Fruit fly (Drosophila melanogaster): Measurements from ENCODE around the gene knk.

The knk gene

DNA sequence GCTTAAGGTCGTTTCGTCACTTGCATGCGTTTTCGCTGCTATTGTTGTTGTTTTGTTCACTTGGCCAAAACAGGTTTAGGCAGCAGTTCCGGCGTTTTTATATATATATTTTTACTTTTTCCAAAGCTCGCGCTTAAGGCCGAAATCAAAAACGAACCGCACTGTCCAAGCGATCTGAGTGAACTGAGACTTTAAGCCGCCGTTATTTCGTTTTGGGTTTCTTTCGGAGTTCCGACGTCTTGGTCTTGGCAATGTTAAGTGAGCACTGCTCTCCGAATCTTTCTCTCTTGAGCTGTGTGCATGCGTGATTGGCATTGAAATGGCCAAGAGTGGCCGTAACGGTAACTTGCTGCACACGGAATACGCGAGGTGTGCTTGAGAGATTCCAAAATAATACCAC is at the start of gene knk:
Gene knk, minus strand, starts transcription at position 188 of the 400 bp plus-strand sequence.
- TF ChIP-seq Myc (optimal IDR thresholded peaks at IDR 0.05) (no peak), h (optimal IDR thresholded peaks at IDR 0.05) (no peak), ttk (optimal IDR thresholded peaks at IDR 0.05) (no peak)

DNA sequence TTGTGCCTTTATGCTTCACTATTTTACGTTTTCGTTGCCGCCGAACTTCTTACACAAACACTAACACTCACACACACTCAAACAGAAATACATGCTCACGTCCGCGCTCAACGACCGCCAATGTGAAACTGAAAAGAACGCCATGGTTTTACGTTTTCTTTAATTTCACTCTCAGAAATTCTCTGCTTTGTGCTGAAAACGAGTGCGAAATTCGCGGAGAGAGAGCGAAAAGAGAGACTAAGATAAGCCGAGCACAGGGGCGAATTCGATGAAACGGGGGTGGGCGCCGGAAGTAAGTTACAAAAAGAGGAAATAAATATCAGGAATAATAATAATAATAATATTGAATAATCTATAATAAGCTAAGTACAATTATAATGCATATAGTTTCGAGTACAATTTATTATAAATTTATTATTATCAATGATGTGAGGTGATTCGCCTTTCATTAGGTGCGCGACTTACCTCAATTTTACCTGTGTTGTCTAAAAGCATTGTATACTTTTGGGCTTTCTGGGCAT is 45.0 kb upstream of the knk start, which contains the start of gene Best1:
Gene Best1, minus strand, starts transcription at position 132 of the 521 bp plus-strand sequence.
- TF ChIP-seq Myc (optimal IDR thresholded peaks at IDR 0.05) (no peak), ttk (optimal IDR thresholded peaks at IDR 0.05) (no peak), insv (optimal IDR thresholded peaks at IDR 0.05) (no peak), psq (optimal IDR thresholded peaks at IDR 0.05) (no peak), h (optimal IDR thresholded peaks at IDR 0.05) (no peak), Sin3A (optimal IDR thresholded peaks at IDR 0.05) (no peak)

DNA sequence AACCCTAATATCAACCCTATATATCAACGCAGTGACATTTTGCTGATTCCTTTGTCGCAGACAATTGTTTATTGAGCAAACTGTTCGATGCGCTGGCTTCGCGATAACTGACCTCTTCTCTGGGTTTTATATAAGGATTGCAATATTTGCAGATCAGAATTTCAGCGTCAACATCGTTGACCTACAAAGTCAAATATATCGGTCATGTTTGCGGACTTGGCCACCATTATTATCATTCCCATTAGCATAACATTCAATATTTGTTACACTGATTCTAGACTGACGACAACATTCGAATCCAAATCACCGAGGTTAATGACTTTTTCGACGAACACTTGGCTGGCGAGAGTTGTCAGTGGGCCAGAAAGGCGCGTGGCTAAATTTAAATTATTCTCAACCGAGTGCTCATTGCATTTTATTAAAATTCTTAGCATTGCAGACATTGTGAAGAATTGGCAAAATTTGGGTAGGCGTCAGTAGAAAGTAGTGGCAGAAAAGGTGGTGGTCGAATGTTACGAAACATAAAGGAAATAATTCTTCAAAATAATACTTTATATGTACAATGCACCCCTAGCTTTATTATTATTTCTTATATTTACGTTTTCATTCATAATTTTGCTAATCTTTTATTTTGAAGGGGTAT is 43.8 kb upstream of the knk start:
- TF ChIP-seq h (optimal IDR thresholded peaks at IDR 0.05) = no peak
- TF ChIP-seq Sin3A (optimal IDR thresholded peaks at IDR 0.05) = no peak
- no peak for TF ChIP-seq Myc (optimal IDR thresholded peaks at IDR 0.05)
- TF ChIP-seq insv (optimal IDR thresholded peaks at IDR 0.05) = no peak
- TF ChIP-seq ttk (optimal IDR thresholded peaks at IDR 0.05) = no peak
- no peak for TF ChIP-seq psq (optimal IDR thresholded peaks at IDR 0.05)

DNA sequence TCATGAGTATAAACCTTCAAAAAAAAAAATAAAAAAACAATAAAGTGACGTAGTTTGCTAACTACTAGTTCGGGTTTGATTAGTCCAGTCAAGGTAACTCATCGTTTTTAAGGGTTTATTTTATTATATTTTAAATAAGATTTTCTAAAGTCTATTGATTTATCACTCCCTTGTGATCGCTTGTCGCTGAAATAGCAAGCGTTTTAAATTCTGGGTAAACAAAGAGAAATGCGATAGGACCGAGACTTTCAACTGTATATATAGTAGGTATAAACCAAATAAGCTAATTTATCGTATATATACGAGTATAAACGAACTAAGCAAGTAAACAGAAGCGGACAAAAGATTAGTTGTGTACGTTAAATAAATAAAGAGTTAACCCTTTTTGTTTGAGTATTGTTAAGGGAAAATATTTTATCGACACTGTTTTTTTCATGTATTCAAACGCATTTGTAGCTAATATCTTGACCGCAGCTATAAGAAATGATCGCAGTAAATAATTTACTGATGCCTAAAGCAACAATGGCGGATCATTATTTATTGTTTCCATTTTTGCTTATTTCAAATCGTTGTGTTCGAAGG is 43.1 kb upstream of the knk start:
- TF ChIP-seq Myc (optimal IDR thresholded peaks at IDR 0.05) (no peak), ttk (optimal IDR thresholded peaks at IDR 0.05) (no peak), Sin3A (optimal IDR thresholded peaks at IDR 0.05) (no peak), insv (optimal IDR thresholded peaks at IDR 0.05) (no peak), h (optimal IDR thresholded peaks at IDR 0.05) (no peak), psq (optimal IDR thresholded peaks at IDR 0.05) (no peak)

DNA sequence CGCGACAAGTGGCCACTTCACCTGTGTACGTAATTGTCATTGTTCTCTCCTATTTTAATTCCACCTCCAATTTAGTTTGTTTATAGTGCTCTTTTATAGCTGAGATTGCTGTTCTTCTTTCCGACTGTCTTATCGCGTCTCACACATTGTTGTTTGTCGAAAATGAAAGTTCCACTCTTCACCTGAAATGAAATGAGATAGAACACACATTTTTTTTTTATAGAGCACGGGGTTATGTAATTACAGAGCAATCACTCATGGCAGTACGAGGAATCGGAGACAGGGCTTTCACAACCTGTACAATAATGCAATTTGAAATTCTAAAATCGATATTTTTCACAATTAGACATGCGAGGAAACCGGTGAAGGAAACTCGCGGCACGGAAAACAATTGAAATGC is 41.8 kb upstream of the knk start:
- no peak for TF ChIP-seq ttk (optimal IDR thresholded peaks at IDR 0.05)
- no peak for TF ChIP-seq insv (optimal IDR thresholded peaks at IDR 0.05)
- TF ChIP-seq Sin3A (optimal IDR thresholded peaks at IDR 0.05) = no peak
- no peak for TF ChIP-seq h (optimal IDR thresholded peaks at IDR 0.05)
- TF ChIP-seq psq (optimal IDR thresholded peaks at IDR 0.05) = no peak
- no peak for TF ChIP-seq Myc (optimal IDR thresholded peaks at IDR 0.05)

DNA sequence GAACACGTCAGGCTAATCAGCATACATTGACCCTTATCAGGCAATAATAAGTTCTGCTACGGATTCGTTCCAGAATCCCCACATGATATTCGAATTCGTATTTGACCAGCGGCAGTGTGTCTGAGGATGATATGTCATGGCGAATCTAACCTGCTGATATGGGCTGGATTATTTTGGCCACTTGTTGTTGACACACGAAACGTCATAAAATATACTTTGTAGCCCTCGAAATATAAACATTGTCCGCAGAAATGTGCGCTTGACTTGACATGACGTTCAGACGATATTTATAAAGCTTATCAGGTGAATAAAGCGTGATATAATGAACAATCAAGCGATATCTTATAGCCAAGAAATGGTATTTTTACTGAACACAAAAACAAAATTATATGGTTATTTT is 40.9 kb upstream of the knk start:
- no peak for TF ChIP-seq psq (optimal IDR thresholded peaks at IDR 0.05)
- no peak for TF ChIP-seq h (optimal IDR thresholded peaks at IDR 0.05)
- no peak for TF ChIP-seq insv (optimal IDR thresholded peaks at IDR 0.05)
- no peak for TF ChIP-seq Sin3A (optimal IDR thresholded peaks at IDR 0.05)
- TF ChIP-seq Myc (optimal IDR thresholded peaks at IDR 0.05) = no peak
- TF ChIP-seq ttk (optimal IDR thresholded peaks at IDR 0.05) = no peak

DNA sequence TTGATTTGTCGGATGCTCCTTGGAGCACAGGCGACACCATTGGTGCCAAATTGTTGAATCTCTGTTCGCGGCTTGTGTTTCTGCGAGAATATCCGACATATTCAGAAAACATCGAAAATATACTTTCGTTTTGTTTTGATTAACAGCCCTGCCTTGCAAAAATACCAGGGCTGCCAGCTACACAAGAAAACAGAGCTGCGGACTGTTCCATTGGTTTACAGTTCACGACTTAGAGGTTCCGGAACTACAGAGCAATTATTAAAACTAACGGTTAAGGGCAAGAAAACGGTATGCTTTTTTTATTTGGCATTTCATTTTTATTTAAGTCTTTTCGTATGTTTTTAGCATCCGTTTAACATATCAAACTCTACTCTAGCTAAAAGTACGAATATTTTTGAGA is 35.7 kb upstream of the knk start, which contains the start of gene CG6254:
Gene CG6254, minus strand, starts transcription at position 169 of the 400 bp plus-strand sequence.
- TF ChIP-seq h (optimal IDR thresholded peaks at IDR 0.05) (no peak), Sin3A (optimal IDR thresholded peaks at IDR 0.05) (no peak), Myc (optimal IDR thresholded peaks at IDR 0.05) (no peak), insv (optimal IDR thresholded peaks at IDR 0.05) (no peak), ttk (optimal IDR thresholded peaks at IDR 0.05) (no peak), psq (optimal IDR thresholded peaks at IDR 0.05) (no peak)

DNA sequence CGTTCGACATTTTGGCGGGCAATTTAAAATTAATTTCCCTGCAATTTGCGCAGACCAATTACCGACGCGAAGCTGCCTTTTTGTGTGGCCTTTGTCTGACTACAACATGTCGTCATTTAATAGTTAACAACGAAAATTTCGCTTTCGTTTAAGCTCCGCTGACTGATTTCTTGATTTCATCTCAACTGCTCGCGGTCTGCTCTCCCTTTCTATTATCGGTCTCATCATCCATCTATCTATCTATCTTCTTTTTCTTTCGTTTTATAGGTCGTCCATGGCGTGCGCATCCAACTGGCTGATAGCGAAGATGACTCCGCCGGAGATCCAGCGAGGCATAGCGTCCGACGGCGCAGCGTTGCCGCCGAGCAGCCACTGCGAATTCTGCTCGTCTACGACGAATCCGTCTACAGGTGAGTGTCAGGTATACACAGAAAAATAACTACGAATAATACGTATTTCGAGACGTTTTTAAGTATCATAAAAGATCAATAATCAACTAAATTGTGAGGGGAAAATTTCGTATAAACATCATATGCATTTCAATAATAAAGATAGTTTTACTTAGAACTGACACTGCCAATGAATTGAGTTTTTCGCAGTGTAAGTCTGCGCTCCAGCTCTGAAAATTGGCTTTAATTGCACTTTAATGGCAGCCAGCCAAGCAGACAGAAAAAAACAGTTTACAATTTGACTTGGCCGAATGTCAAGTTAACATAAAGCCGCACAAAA is 28.7 kb upstream of the knk start:
- no peak for TF ChIP-seq insv (optimal IDR thresholded peaks at IDR 0.05)
- no peak for TF ChIP-seq Sin3A (optimal IDR thresholded peaks at IDR 0.05)
- TF ChIP-seq ttk (optimal IDR thresholded peaks at IDR 0.05) = no peak
- TF ChIP-seq psq (optimal IDR thresholded peaks at IDR 0.05) = no peak
- TF ChIP-seq h (optimal IDR thresholded peaks at IDR 0.05) = no peak
- no peak for TF ChIP-seq Myc (optimal IDR thresholded peaks at IDR 0.05)

DNA sequence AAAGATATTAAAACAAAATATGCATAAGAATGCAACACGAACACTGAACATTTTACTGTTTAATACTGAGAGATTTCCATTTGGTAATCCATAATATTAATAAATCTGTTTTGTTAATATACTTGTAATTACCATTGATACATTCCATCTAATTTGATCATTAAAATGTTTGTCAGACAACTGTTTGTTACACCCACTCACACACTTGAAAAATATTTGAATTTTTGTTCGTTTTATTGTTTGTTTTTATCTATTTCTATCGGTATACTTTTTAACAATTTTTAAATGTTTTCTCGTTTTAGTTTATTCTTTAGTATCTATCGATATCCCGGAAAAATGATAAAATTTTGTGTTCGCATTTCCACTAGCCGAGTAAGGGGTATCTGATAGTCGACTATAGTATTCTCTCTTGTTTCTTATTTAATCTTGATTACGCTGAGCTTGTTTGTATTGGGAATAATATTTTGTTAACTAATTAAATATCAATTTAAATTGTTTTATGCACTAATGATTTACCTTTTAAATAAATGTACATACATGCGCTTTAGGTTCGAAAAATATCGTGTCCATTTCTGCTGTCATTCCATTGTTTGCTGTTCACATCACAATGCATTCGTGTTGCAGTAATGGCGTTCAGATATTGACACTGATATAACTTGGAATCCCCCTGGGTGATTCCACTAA is 26.5 kb upstream of the knk start, which contains the start of gene CG34303:
Gene CG34303, minus strand, starts transcription at position 51 of the 684 bp plus-strand sequence.
- TF ChIP-seq insv (optimal IDR thresholded peaks at IDR 0.05) (no peak), Sin3A (optimal IDR thresholded peaks at IDR 0.05) (no peak), Myc (optimal IDR thresholded peaks at IDR 0.05) (no peak), ttk (optimal IDR thresholded peaks at IDR 0.05) (no peak), psq (optimal IDR thresholded peaks at IDR 0.05) (no peak)

DNA sequence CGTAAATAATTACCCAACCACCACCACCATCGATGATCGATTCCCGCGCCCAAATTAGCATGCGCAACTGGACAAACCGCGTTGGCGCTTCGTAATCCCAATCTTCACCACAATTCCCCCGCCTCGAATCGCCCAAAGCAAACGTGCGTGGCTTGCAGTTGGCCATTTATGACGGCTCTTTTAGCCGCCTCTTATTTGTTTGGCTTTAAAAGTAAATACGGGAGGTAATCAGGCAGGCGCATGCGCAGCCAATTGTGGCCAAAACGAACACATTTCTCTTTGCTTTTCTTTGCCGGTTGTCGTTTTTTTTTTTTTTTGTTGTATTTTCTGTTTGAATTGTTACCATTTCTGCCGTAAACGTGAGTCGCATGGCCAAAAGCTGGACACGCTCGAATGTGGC is 25.1 kb upstream of the knk start:
- TF ChIP-seq h (optimal IDR thresholded peaks at IDR 0.05) (no peak), psq (optimal IDR thresholded peaks at IDR 0.05) (no peak), insv (optimal IDR thresholded peaks at IDR 0.05) (no peak), Sin3A (optimal IDR thresholded peaks at IDR 0.05) (no peak), ttk (optimal IDR thresholded peaks at IDR 0.05) (no peak), Myc (optimal IDR thresholded peaks at IDR 0.05) (no peak)

DNA sequence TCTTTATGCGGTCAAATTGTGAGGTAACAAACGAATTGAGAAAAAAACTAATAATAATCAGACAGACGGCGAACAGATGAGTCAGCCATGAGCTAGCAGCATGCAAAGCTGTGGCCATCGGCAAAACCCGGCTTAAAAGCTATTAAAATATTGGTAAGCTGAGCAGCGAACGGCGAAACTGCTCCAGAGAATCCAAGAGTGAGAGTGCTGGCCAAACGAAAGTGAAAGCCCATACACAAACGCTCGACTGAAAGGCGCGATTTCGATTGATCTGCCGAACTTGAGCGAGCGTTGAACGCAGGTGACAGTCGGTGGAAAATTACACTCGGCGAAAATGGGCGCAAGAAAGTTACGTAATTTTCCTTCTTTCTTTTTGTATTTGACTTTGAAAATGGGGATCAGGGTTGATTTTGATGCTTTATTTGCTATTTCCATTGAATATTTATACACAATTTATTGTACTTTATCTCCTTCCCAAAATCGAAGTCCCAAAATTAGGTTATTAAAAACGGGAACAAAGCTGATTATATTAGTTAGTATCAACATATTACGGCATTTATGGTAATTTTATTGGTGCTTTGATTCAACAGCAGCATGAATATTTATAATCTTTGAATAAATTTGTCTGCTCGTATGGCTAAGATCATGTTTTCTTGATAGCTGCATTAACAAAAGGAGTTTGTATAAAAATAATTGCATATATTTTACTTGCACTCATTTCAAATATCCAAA is 24.4 kb upstream of the knk start:
- no peak for TF ChIP-seq Myc (optimal IDR thresholded peaks at IDR 0.05)
- TF ChIP-seq h (optimal IDR thresholded peaks at IDR 0.05) = no peak
- TF ChIP-seq insv (optimal IDR thresholded peaks at IDR 0.05) = no peak
- TF ChIP-seq Sin3A (optimal IDR thresholded peaks at IDR 0.05) = no peak
- TF ChIP-seq ttk (optimal IDR thresholded peaks at IDR 0.05) = no peak
- TF ChIP-seq psq (optimal IDR thresholded peaks at IDR 0.05) = no peak
